Fruit fly (Drosophila melanogaster): Measurements from ENCODE around the gene RhoGAP16F.

DNA sequence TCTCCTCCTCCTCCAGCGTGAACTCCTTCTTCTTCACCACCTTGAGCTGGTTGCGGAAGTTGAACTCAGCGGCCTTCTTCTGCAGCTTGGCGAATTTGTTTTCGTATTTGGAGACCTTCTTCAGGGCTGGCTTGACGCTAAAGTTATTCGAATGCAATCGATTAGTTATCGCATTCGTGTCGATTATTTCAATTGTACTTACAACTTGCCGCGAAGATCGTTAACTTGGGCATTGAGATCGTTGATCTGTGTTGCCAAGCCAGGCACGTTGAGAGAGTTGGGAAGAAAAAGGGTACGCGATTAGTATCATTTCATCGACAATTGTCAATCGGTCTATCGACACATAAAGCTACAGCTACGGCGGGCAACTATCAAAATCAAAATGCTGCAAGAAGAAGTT is 13.7 kb downstream of the RhoGAP16F start:
- TF ChIP-seq da (GFP tag; optimal IDR thresholded peaks at IDR 0.05), result no peak
- no peak for TF ChIP-seq Atf3 (GFP tag; optimal IDR thresholded peaks at IDR 0.05)
- no peak for TF ChIP-seq ttk (GFP tag; IDR thresholded peaks at IDR 0.05)
- no peak for TF ChIP-seq ewg (GFP tag; optimal IDR thresholded peaks at IDR 0.05)
- TF ChIP-seq CG12219 (GFP tag; optimal IDR thresholded peaks at IDR 0.05), result no peak
- no peak for TF ChIP-seq CG7987 (GFP tag; optimal IDR thresholded peaks at IDR 0.05)
- TF ChIP-seq ara (GFP tag; IDR thresholded peaks at IDR 0.05), result no peak
- TF ChIP-seq CG17829 (tag; optimal IDR thresholded peaks at IDR 0.05), result no peak
- TF ChIP-seq CG14710 (tag; optimal IDR thresholded peaks at IDR 0.05), result no peak
- TF ChIP-seq Dll (GFP tag; IDR thresholded peaks at IDR 0.05; ENCODE audit: partially characterized antibody), result peak; percentile 20; the same call in 1 of the 4 replicates
- TF ChIP-seq dm (GFP tag; optimal IDR thresholded peaks at IDR 0.05), result no peak

Data from whole organism, embryonic.